Fruit fly (Drosophila melanogaster): ENCODE measurements around the gene CG10428.

CG10428 gene

DNA sequence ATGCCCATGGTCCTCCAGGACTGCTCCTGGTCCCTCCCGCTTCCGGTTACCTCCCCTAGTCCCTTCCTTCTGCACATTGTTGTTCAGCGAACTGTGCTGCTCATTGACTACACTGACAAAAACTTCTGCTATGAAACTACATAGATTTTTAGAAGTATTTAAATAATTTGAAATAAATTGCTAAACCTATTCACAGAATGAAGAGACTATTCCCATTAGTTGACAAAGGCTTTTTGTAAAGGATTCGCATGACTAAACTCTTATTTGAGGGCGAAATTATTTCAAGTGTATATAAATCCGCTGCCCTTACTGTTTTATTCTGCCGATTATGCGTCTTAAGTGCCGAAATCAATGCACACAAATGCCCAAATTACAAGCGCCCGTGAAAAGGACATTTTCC, 27.4 kb upstream of the CG10428 start (continued):
- TF ChIP-seq schlank (tag; optimal IDR thresholded peaks at IDR 0.05) (no peak), CG9797 (GFP tag; optimal IDR thresholded peaks at IDR 0.05) (no peak), so (GFP tag; IDR thresholded peaks at IDR 0.05) (no peak), sna (GFP tag; IDR thresholded peaks at IDR 0.05; ENCODE audit: partially characterized antibody) (no peak), CG5245 (GFP tag; optimal IDR thresholded peaks at IDR 0.05) (peak; percentile 73), CG16813 (GFP tag; IDR thresholded peaks at IDR 0.05; ENCODE audit: partially characterized antibody) (no peak), hth (optimal IDR thresholded peaks at IDR 0.05) (no peak), CG12236 (GFP tag; optimal IDR thresholded peaks at IDR 0.05) (peak; percentile 23), CG31224 (GFP tag; IDR thresholded peaks at IDR 0.05) (no peak), chif (GFP tag; optimal IDR thresholded peaks at IDR 0.05) (peak; percentile 43 to 71), pzg (GFP tag; optimal IDR thresholded peaks at IDR 0.05) (no peak), CG2712 (tag; optimal IDR thresholded peaks at IDR 0.05) (peak; percentile 83), bbx (GFP tag; IDR thresholded peaks at IDR 0.05; ENCODE audit: partially characterized antibody) (no peak), CG11695 (GFP tag; IDR thresholded peaks at IDR 0.05) (no peak), CG18599 (GFP tag; optimal IDR thresholded peaks at IDR 0.05) (peak; percentile 22), Atf6 (GFP tag; IDR thresholded peaks at IDR 0.05) (no peak), rib (GFP tag; IDR thresholded peaks at IDR 0.05) (no peak), NK7.1 (GFP tag; optimal IDR thresholded peaks at IDR 0.05) (no peak), BEAF-32 (GFP tag; optimal IDR thresholded peaks at IDR 0.05) (no peak), chm (GFP tag; IDR thresholded peaks at IDR 0.05) (peak; percentile 39; the same call in 1 of the 2 replicates), usp (GFP tag; optimal IDR thresholded peaks at IDR 0.05) (no peak), CG9876 (GFP tag; optimal IDR thresholded peaks at IDR 0.05) (no peak), CG4730 (GFP tag; IDR thresholded peaks at IDR 0.05) (no peak), Vsx1 (GFP tag; optimal IDR thresholded peaks at IDR 0.05) (no peak), CG6765 (GFP tag; optimal IDR thresholded peaks at IDR 0.05) (no peak), CG17186 (GFP tag; optimal IDR thresholded peaks at IDR 0.05) (no peak), sim (GFP tag; IDR thresholded peaks at IDR 0.05) (no peak), CG1832 (GFP tag; optimal IDR thresholded peaks at IDR 0.05) (no peak), chn (GFP tag; optimal IDR thresholded peaks at IDR 0.05) (peak; percentile 23), Sin3A (optimal IDR thresholded peaks at IDR 0.05) (no peak), dpn (GFP tag; optimal IDR thresholded peaks at IDR 0.05) (peak in 1 of 2 experiments; percentile 29), zf30C (GFP tag; optimal IDR thresholded peaks at IDR 0.05) (peak; percentile 78), run (tag; optimal IDR thresholded peaks at IDR 0.05) (no peak), CG4424 (GFP tag; optimal IDR thresholded peaks at IDR 0.05) (peak; percentile 49), CG15696 (tag; optimal IDR thresholded peaks at IDR 0.05) (peak; percentile 86), cad (GFP tag; optimal IDR thresholded peaks at IDR 0.05) (no peak), CG14014 (GFP tag; IDR thresholded peaks at IDR 0.05) (no peak), Camta (GFP tag; optimal IDR thresholded peaks at IDR 0.05) (peak; percentile 21), Hmx (GFP tag; optimal IDR thresholded peaks at IDR 0.05) (no peak), CoRest (tag; optimal IDR thresholded peaks at IDR 0.05) (peak; percentile 40), CG6689 (GFP tag; IDR thresholded peaks at IDR 0.05) (peak; percentile 41; the same call in 1 of the 2 replicates), Dip2 (GFP tag; IDR thresholded peaks at IDR 0.05) (no peak), CG12391 (tag; optimal IDR thresholded peaks at IDR 0.05) (no peak), Mad (GFP tag; optimal IDR thresholded peaks at IDR 0.05) (no peak), YL-1 (GFP tag; optimal IDR thresholded peaks at IDR 0.05) (no peak), Fer3 (tag; optimal IDR thresholded peaks at IDR 0.05) (no peak), danr (GFP tag; IDR thresholded peaks at IDR 0.05) (no peak), dimm (GFP tag; IDR thresholded peaks at IDR 0.05) (no peak), CG13287 (GFP tag; IDR thresholded peaks at IDR 0.05; ENCODE audit: partially characterized antibody) (no peak), CG7963 (GFP tag; IDR thresholded peaks at IDR 0.05; ENCODE audit: partially characterized antibody) (no peak), klu (GFP tag; IDR thresholded peaks at IDR 0.05) (no peak), Sry-δ (GFP tag; optimal IDR thresholded peaks at IDR 0.05) (no peak)
